Worm (Caenorhabditis elegans) whole organism, late embryonic: ENCODE results near the gene exc-12.

Source experiments
- ceh-9 ChIP-seq: sonication (generic microtip); optimal IDR thresholded peaks from 2 replicates; lab custom pipeline; 2016; ENCODE audit warnings: mild to moderate bottlenecking, missing genetic modification characterization, inconsistent platforms, missing compliant biosample characterization
- elt-2 ChIP-seq: sonication (generic microtip); optimal IDR thresholded peaks from 2 replicates; lab custom pipeline; 2016; ENCODE audit warnings: missing genetic modification reagents, missing genetic modification characterization, missing compliant biosample characterization
- lim-6 ChIP-seq: sonication (generic microtip); optimal IDR thresholded peaks from 2 replicates; lab custom pipeline; 2016; ENCODE audit warnings: missing genetic modification characterization, missing compliant biosample characterization
- sox-4 ChIP-seq: sonication (generic microtip); optimal IDR thresholded peaks from 2 replicates; lab custom pipeline; 2017; ENCODE audit warnings: mild to moderate bottlenecking, missing genetic modification characterization, inconsistent platforms, missing compliant biosample characterization
- tbx-7 ChIP-seq: sonication (generic microtip); optimal IDR thresholded peaks from 2 replicates; lab custom pipeline; 2016; ENCODE audit warnings: missing genotype, missing genetic modification characterization, missing compliant biosample characterization

- TF ChIP-seq lim-6 (tag; lab: Kevin White, UChicago) (no peak), elt-2 (tag; lab: Kevin White, UChicago) (no peak), ceh-9 (tag; lab: Kevin White, UChicago) (no peak), tbx-7 (tag; lab: Kevin White, UChicago) (no peak), sox-4 (tag; lab: Kevin White, UChicago) (no peak)
Measured at ce11 chrIII:13555234-13555633, 15.0 kb downstream of the exc-12 start, which contains the start of gene scav-2.
